Fruit fly (Drosophila melanogaster) S2 (cell line): Measurements from ENCODE around the gene AsnRS.

Experiments
- CG8478 ChIP-seq: fragments of >200 bp; optimal IDR thresholded peaks from 2 replicates; lab custom pipeline; 2018
- CTCF ChIP-seq, 2 experiments: fragments of >200 bp; optimal IDR thresholded peaks; 2 replicates each; lab custom pipeline; 2018

DNA sequence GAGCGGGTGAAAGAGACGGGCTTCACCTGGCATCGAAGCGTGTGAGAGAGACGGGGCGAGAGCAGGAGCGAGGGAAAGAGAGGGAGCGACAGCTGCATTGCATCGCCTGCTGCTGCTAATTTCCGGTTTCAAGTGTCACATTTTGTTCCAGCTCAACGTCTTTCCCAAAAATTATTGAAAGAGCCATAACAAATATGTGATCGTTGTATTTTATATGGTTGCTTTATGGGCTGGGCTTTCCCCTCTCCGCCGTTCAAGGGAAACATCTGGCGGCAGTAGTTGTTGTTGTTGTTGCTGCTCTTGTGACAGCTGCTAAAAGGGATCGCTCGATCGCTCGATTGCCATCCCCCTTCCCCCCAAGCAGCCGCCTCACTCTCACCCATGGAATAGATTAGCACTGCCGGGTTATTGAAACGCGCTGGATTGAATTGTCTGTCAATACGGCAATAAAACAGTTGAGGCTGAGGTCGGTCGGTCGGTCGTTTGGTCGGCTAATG lies 23.2 kb upstream of the AsnRS start:
- TF ChIP-seq CG8478 (lab: Kevin White, UChicago) (no peak), CTCF (optimal IDR thresholded peaks at IDR 0.05; lab: Kevin White, UChicago) (no peak)
